Worm (Caenorhabditis elegans) whole organism, young adult: Measurements from ENCODE around the gene srz-48.

Experiments used
- B0019.2 ChIP-seq: fragments of 200-800 bp; sonication (Bioruptor generic); conservative IDR thresholded peaks from 2 replicates; pipeline ENCODE4 v1.3.6; 2022; ENCODE audit warnings: missing genetic modification reagents, missing genetic modification characterization, missing compliant biosample characterization
- F23B12.7 ChIP-seq: sonication (generic microtip); optimal IDR thresholded peaks from 2 replicates; lab custom pipeline; 2017; ENCODE audit warnings: missing genetic modification characterization, mild to moderate bottlenecking, missing compliant biosample characterization, antibody characterized with exemption, moderate library complexity; ENCODE audit not compliant: insufficient read depth
- F33H1.4 ChIP-seq: fragments of 200-800 bp; sonication (Bioruptor generic); IDR thresholded peaks from 2 replicates; pipeline ENCODE4 v1.3.6; 2022; ENCODE audit warnings: missing genetic modification reagents, missing genetic modification characterization, missing compliant biosample characterization
- F37B4.10 ChIP-seq: fragments of 200-800 bp; sonication (Bioruptor generic); IDR thresholded peaks from 2 replicates; pipeline ENCODE4 v1.3.6; 2022; ENCODE audit warnings: missing genetic modification characterization, missing compliant biosample characterization
- F55B11.4 ChIP-seq: sonication (generic microtip); optimal IDR thresholded peaks from 2 replicates; lab custom pipeline; 2016; ENCODE audit warnings: missing compliant biosample characterization, missing genetic modification characterization, borderline replicate concordance; ENCODE audit not compliant: insufficient read depth
- F57A8.1 ChIP-seq: fragments of 200-800 bp; sonication (Bioruptor generic); optimal IDR thresholded peaks from 2 replicates; lab custom pipeline; 2018; ENCODE audit warnings: mild to moderate bottlenecking, missing genetic modification characterization, moderate library complexity, missing compliant biosample characterization
- Y53G8AR.9 ChIP-seq: fragments of 200-800 bp; sonication (Bioruptor generic); conservative IDR thresholded peaks from 2 replicates; pipeline ENCODE4 v1.3.6; 2022; ENCODE audit warnings: missing genetic modification reagents, missing genetic modification characterization, missing compliant biosample characterization
- Y95B8A.8 ChIP-seq: fragments of 200-800 bp; sonication (Bioruptor generic); IDR thresholded peaks from 2 replicates; pipeline ENCODE4 v1.3.6; 2022; ENCODE audit warnings: missing genetic modification reagents, missing genetic modification characterization, missing compliant biosample characterization
- aptf-3 ChIP-seq: fragments of 200-800 bp; sonication (Bioruptor generic); IDR thresholded peaks from 2 replicates; pipeline ENCODE4 v1.3.6; 2022; ENCODE audit warnings: missing genetic modification characterization, missing compliant biosample characterization
- attf-5 ChIP-seq: fragments of 200-800 bp; sonication (Bioruptor generic); optimal IDR thresholded peaks from 2 replicates; lab custom pipeline; 2018; ENCODE audit warnings: mild to moderate bottlenecking, missing genetic modification characterization, missing compliant biosample characterization
- bed-1 ChIP-seq: fragments of 200-800 bp; sonication (Bioruptor generic); IDR thresholded peaks from 2 replicates; pipeline ENCODE4 v1.3.6; 2022; ENCODE audit warnings: missing genetic modification reagents, missing genetic modification characterization, missing compliant biosample characterization
- bed-2 ChIP-seq: fragments of 200-800 bp; sonication (Bioruptor generic); IDR thresholded peaks from 2 replicates; pipeline ENCODE4 v1.3.6; 2022; ENCODE audit warnings: missing genetic modification reagents, missing genetic modification characterization, missing compliant biosample characterization
- cebp-1 ChIP-seq, 2 experiments: fragments of 200-800 bp in 1 of 2; sonication (Bioruptor generic) in 1 of 2; sonication (generic microtip) in 1 of 2; IDR thresholded peaks in 1 of 2; optimal IDR thresholded peaks in 1 of 2; 2 replicates each; pipeline versions ENCODE4 v1.3.6 to Lab custom; 2017 to 2022; ENCODE audit warnings: missing compliant biosample characterization in 2 of 2, missing genetic modification characterization in 2 of 2, mild to moderate bottlenecking in 1 of 2, missing genetic modification reagents in 1 of 2, moderate library complexity in 1 of 2
- ceh-100 ChIP-seq: fragments of 200-800 bp; sonication (Bioruptor generic); IDR thresholded peaks from 2 replicates; pipeline ENCODE4 v1.3.6; 2022; ENCODE audit warnings: missing genetic modification reagents, missing genetic modification characterization, missing compliant biosample characterization
- ceh-58 ChIP-seq: fragments of 200-800 bp; sonication (Bioruptor generic); IDR thresholded peaks from 2 replicates; pipeline ENCODE4 v1.3.6; 2022; ENCODE audit warnings: missing genetic modification characterization, missing compliant biosample characterization
- ceh-91 ChIP-seq: fragments of 200-800 bp; sonication (Bioruptor generic); IDR thresholded peaks from 2 replicates; pipeline ENCODE4 v1.3.6; 2022; ENCODE audit warnings: missing genetic modification reagents, missing genetic modification characterization, missing compliant biosample characterization
- egl-44 ChIP-seq: fragments of 200-800 bp; sonication (Bioruptor generic); IDR thresholded peaks from 2 replicates; pipeline ENCODE4 v1.3.6; 2022; ENCODE audit warnings: missing genetic modification reagents, missing genetic modification characterization, missing compliant biosample characterization
- ets-4 ChIP-seq: fragments of 200-800 bp; sonication (Bioruptor generic); optimal IDR thresholded peaks from 2 replicates; lab custom pipeline; 2018; ENCODE audit warnings: mild to moderate bottlenecking, missing genetic modification characterization, missing compliant biosample characterization
- him-1 ChIP-seq: sonication (generic microtip); optimal IDR thresholded peaks from 2 replicates; lab custom pipeline; 2016; ENCODE audit warnings: missing genotype, missing genetic modification reagents, missing genetic modification characterization, missing compliant biosample characterization
- lag-1 ChIP-seq: fragments of 200-800 bp; sonication (Bioruptor generic); IDR thresholded peaks from 2 replicates; pipeline ENCODE4 v1.3.6; 2022; ENCODE audit warnings: missing genetic modification reagents, missing genetic modification characterization, missing compliant biosample characterization
- lin-35 ChIP-seq, 3 experiments: fragments of 150-350 bp in 2 of 3; sonication (generic microtip) in 1 of 3; optimal IDR thresholded peaks; 2 replicates each; lab custom pipeline; 2014 to 2018; ENCODE audit warnings: missing biosample characterization in 3 of 3, missing genetic modification characterization in 3 of 3, missing genetic modification reagents in 3 of 3
- madf-3 ChIP-seq: fragments of 200-800 bp; sonication (Bioruptor generic); IDR thresholded peaks from 2 replicates; pipeline ENCODE4 v1.3.6; 2022; ENCODE audit warnings: missing genetic modification reagents, missing genetic modification characterization, missing compliant biosample characterization
- madf-6 ChIP-seq: fragments of 200-800 bp; sonication (Bioruptor generic); IDR thresholded peaks from 2 replicates; pipeline ENCODE4 v1.3.6; 2022; ENCODE audit warnings: missing genetic modification reagents, missing genetic modification characterization, missing compliant biosample characterization
- nfya-1 ChIP-seq: sonication (generic microtip); optimal IDR thresholded peaks from 2 replicates; lab custom pipeline; 2017; ENCODE audit warnings: antibody characterized with exemption, missing compliant biosample characterization, missing genetic modification characterization, borderline replicate concordance; ENCODE audit not compliant: insufficient read depth
- nfya-2 ChIP-seq: fragments of 200-800 bp; sonication (Bioruptor generic); IDR thresholded peaks from 2 replicates; pipeline ENCODE4 v1.3.6; 2022; ENCODE audit warnings: missing genetic modification reagents, missing genetic modification characterization, missing compliant biosample characterization
- nfyb-1 ChIP-seq: fragments of 200-800 bp; sonication (Bioruptor generic); IDR thresholded peaks from 2 replicates; pipeline ENCODE4 v1.3.6; 2022; ENCODE audit warnings: missing genetic modification reagents, missing genetic modification characterization, missing compliant biosample characterization
- nhr-120 ChIP-seq: fragments of 200-800 bp; sonication (Bioruptor generic); IDR thresholded peaks from 2 replicates; pipeline ENCODE4 v1.3.6; 2022; ENCODE audit warnings: missing genetic modification characterization, missing compliant biosample characterization
- nhr-179 ChIP-seq: sonication (generic microtip); optimal IDR thresholded peaks from 2 replicates; lab custom pipeline; 2016; ENCODE audit warnings: mild to moderate bottlenecking, missing genetic modification characterization, missing compliant biosample characterization
- sdz-38 ChIP-seq: sonication (generic microtip); optimal IDR thresholded peaks from 2 replicates; lab custom pipeline; 2016; ENCODE audit warnings: missing genotype, missing genetic modification characterization, missing compliant biosample characterization
- snpc-3.4 ChIP-seq: sonication (generic microtip); optimal IDR thresholded peaks from 2 replicates; lab custom pipeline; 2017; ENCODE audit warnings: missing genetic modification characterization, mild to moderate bottlenecking, missing compliant biosample characterization, antibody characterized with exemption, moderate library complexity, missing genotype, missing genetic modification reagents
- tbp1 ChIP-seq: fragments of 200-800 bp; sonication (Bioruptor generic); optimal IDR thresholded peaks from 2 replicates; lab custom pipeline; 2018; ENCODE audit warnings: mild to moderate bottlenecking, missing genetic modification characterization, missing compliant biosample characterization
- tbx-9 ChIP-seq: sonication (generic microtip); optimal IDR thresholded peaks from 2 replicates; lab custom pipeline; 2016; ENCODE audit warnings: borderline replicate concordance, missing genetic modification characterization, inconsistent platforms, missing compliant biosample characterization
- unc-62 ChIP-seq: fragments of 150-350 bp; optimal IDR thresholded peaks from 2 replicates; lab custom pipeline; 2014; ENCODE audit warnings: missing biosample characterization, missing genetic modification reagents, missing genetic modification characterization
- zfh-2 ChIP-seq: fragments of 200-800 bp; sonication (Bioruptor generic); conservative IDR thresholded peaks from 2 replicates; pipeline ENCODE4 v1.3.6; 2022; ENCODE audit warnings: missing genetic modification reagents, missing genetic modification characterization, missing compliant biosample characterization
- ztf-18 ChIP-seq: sonication (generic microtip); optimal IDR thresholded peaks from 2 replicates; lab custom pipeline; 2016; ENCODE audit warnings: missing genotype, mild to moderate bottlenecking, missing genetic modification characterization, missing compliant biosample characterization
- ztf-25 ChIP-seq: fragments of 200-800 bp; sonication (Bioruptor generic); IDR thresholded peaks from 2 replicates; pipeline ENCODE4 v1.3.6; 2022; ENCODE audit warnings: missing genetic modification reagents, missing genetic modification characterization, missing compliant biosample characterization
- ztf-3 ChIP-seq: fragments of 200-800 bp; sonication (Bioruptor generic); optimal IDR thresholded peaks from 2 replicates; lab custom pipeline; 2018; ENCODE audit warnings: mild to moderate bottlenecking, missing genetic modification characterization, missing compliant biosample characterization

Gene srz-48

DNA sequence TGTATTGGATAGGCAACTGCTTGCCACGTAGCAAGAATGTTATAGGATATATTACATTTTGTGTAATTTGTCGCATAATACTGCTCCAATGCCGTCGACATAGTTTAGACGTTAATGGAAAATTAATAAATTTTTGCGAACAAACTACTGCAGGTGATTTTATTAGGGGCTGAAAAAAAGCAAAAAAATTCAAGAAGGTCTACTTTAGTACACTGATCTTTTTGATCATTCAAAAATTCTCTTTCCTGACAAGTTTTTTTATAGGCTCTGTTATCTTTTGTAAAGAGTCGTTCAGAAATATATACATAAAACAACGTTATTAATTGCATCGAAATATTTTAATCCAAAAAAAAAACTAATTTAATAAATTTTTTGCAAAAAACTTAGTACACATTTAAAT lies 25.1 kb upstream of the srz-48 start, which contains the start of gene srh-111:
Gene srh-111, minus strand, starts transcription at position 101 of the 400 bp plus-strand sequence.
- TF ChIP-seq F37B4.10 (GFP tag; lab: Robert Waterston, UW) (no peak), nhr-179 (tag; lab: Kevin White, UChicago) (no peak), F55B11.4 (tag; lab: Kevin White, UChicago) (no peak), cebp-1 (GFP tag; IDR thresholded peaks at IDR 0.05; lab: Robert Waterston, UW) (no peak), cebp-1 (tag; optimal IDR thresholded peaks at IDR 0.05; lab: Kevin White, UChicago) (no peak), zfh-2 (GFP tag; lab: Robert Waterston, UW) (no peak), ztf-18 (tag; lab: Kevin White, UChicago) (no peak), egl-44 (no peak), attf-5 (GFP tag; lab: Kevin White, UChicago) (no peak), F33H1.4 (GFP tag; lab: Robert Waterston, UW) (no peak), ceh-91 (no peak), Y53G8AR.9 (GFP tag; lab: Robert Waterston, UW) (no peak), madf-3 (GFP tag; lab: Robert Waterston, UW) (no peak), nfya-1 (tag; lab: Kevin White, UChicago) (no peak), F23B12.7 (tag; lab: Kevin White, UChicago) (no peak), nfya-2 (no peak), lag-1 (GFP tag; lab: Robert Waterston, UW) (no peak), nhr-120 (GFP tag; lab: Robert Waterston, UW) (no peak), lin-35 (GFP tag; optimal IDR thresholded peaks at IDR 0.05; lab: Kevin White, UChicago) (no peak), ztf-3 (GFP tag; lab: Kevin White, UChicago) (no peak)

DNA sequence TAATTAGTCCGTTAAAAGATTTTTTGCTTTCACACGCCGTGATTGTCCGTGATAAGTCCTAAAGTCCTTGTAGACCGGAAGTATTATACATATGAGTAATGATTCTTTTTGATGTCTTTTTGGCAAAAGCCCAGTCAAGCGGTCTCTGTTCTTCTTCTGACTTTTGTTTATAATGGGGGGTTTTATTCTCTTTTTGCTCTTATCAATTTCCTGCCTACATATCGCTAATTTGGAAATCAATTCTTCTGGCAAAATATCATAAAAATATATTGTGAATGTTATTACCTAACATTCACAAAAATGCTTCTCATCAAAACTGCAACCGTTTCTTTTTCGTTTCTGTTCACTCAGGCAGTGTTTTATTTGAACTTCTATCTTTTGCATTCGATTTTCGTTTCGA lies 16.5 kb upstream of the srz-48 start, which contains the start of gene srbc-61:
Gene srbc-61, plus strand, starts transcription at position 301 of the 400 bp plus-strand sequence.
- no peak for TF ChIP-seq ets-4 (GFP tag; lab: Kevin White, UChicago)
- TF ChIP-seq lag-1 (GFP tag; lab: Robert Waterston, UW): no peak
- TF ChIP-seq bed-1: no peak
- TF ChIP-seq unc-62: no peak
- TF ChIP-seq ceh-100 (GFP tag; lab: Robert Waterston, UW): no peak
- TF ChIP-seq him-1 (tag; lab: Kevin White, UChicago): no peak
- TF ChIP-seq sdz-38 (tag; lab: Kevin White, UChicago): no peak
- TF ChIP-seq ceh-58 (GFP tag; lab: Robert Waterston, UW): no peak
- no peak for TF ChIP-seq nfyb-1
- TF ChIP-seq snpc-3.4: no peak
- TF ChIP-seq aptf-3 (GFP tag; lab: Robert Waterston, UW): no peak
- TF ChIP-seq bed-2 (GFP tag; lab: Robert Waterston, UW): no peak
- TF ChIP-seq F57A8.1 (GFP tag; lab: Kevin White, UChicago): no peak
- no peak for TF ChIP-seq tbx-9
- no peak for TF ChIP-seq ztf-25 (GFP tag; lab: Robert Waterston, UW)
- no peak for TF ChIP-seq B0019.2
- TF ChIP-seq tbp1 (GFP tag; lab: Kevin White, UChicago): no peak
- no peak for TF ChIP-seq madf-6
- no peak for TF ChIP-seq Y95B8A.8 (GFP tag; lab: Robert Waterston, UW)
